Worm (Caenorhabditis elegans): Measurements from ENCODE around the gene aptf-2.

- no peak for TF ChIP-seq nhr-232 (tag; optimal IDR thresholded peaks at IDR 0.05)
- no peak for TF ChIP-seq ceh-30 (tag; optimal IDR thresholded peaks at IDR 0.05)
- no peak for TF ChIP-seq dve-1 (tag; optimal IDR thresholded peaks at IDR 0.05)
- no peak for TF ChIP-seq ets-4 (tag; optimal IDR thresholded peaks at IDR 0.05)
- no peak for TF ChIP-seq ztf-16 (tag; optimal IDR thresholded peaks at IDR 0.05)
- no peak for TF ChIP-seq hlh-30 (tag; optimal IDR thresholded peaks at IDR 0.05; ENCODE audit: insufficient read depth)
- TF ChIP-seq pqm-1 (tag; optimal IDR thresholded peaks at IDR 0.05) = no peak
- no peak for TF ChIP-seq lin-11 (tag; optimal IDR thresholded peaks at IDR 0.05)
- no peak for TF ChIP-seq fkh-10 (GFP tag; optimal IDR thresholded peaks at IDR 0.05)
- TF ChIP-seq ceh-2 (tag; optimal IDR thresholded peaks at IDR 0.05) = no peak
Observed at ce11 chrIV:13456893-13457292, 41.0 kb upstream of the aptf-2 start.
